Worm (Caenorhabditis elegans): ENCODE results near the gene Y55F3C.10.

Gene Y55F3C.10

DNA sequence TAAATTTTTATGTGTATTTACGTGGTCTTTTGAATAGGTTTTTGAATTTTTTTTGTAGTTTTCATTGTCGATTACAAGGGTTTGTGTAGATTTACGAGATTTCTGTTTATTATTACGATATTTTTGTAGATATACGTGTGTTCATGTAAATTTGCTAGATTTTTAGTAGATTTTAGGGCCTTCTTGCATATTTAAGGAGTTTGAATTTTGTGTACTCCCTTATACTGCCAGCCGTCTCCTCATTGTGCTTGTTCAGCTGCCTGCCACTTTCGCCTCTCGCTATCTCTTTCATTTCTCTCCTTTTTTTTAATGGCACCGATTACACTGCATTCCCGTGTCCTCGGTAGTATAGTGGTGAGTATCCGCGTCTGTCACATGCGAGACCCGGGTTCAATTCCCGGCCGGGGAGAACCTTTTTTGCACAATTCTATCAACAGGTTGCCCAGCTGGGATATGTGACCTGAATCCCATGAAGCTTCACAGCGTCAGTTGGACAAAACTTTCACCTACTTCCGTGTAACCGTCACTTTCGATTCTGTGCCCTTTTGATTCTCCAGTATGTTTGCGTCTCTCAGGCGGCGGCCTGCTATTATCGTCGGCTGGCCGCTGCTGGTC lies 36.4 kb downstream of the Y55F3C.10 start (continued):
- TF ChIP-seq aly-2 (tag; optimal IDR thresholded peaks at IDR 0.05) (no peak), rbr-2 (tag; optimal IDR thresholded peaks at IDR 0.05) (peak; percentile 79), R02D3.7 (tag; optimal IDR thresholded peaks at IDR 0.05) (peak; percentile 6), nhr-42 (GFP tag; IDR thresholded peaks at IDR 0.05) (peak; percentile 73; the same call in 1 of the 2 replicates), hif-1 (tag; optimal IDR thresholded peaks at IDR 0.05) (peak in 1 of 2 experiments; percentile 62), lin-38 (GFP tag; IDR thresholded peaks at IDR 0.05) (peak; percentile 80; the same call in 1 of the 2 replicates), ces-1 (GFP tag; optimal IDR thresholded peaks at IDR 0.05) (no peak), php-3 (GFP tag; IDR thresholded peaks at IDR 0.05) (peak; percentile 58), vab-7 (GFP tag; IDR thresholded peaks at IDR 0.05) (peak; percentile 81), zfp-2 (tag; optimal IDR thresholded peaks at IDR 0.05) (peak; percentile 19), ceh-32 (tag; optimal IDR thresholded peaks at IDR 0.05; ENCODE audit: poor library complexity) (no peak), dmd-6 (GFP tag; IDR thresholded peaks at IDR 0.05) (peak; percentile 71), Y48G9A.11 (GFP tag; IDR thresholded peaks at IDR 0.05) (peak; percentile 84), lin-29 (GFP tag; IDR thresholded peaks at IDR 0.05) (0 out of 2 replicates have a peak, but pooled peaks have one; percentile 35), tag-97 (GFP tag; IDR thresholded peaks at IDR 0.05) (no peak), madf-5 (GFP tag; IDR thresholded peaks at IDR 0.05) (peak; percentile 48 to 77; a peak in 1 of 4 replicates), lin-39 (tag; optimal IDR thresholded peaks at IDR 0.05) (no peak), mdt-29 (GFP tag; IDR thresholded peaks at IDR 0.05) (peak; percentile 52; the same call in 1 of the 2 replicates), T26A8.4 (GFP tag; IDR thresholded peaks at IDR 0.05) (no peak; the same call in 1 of the 2 replicates), nhr-48 (tag; optimal IDR thresholded peaks at IDR 0.05) (peak; percentile 33), F10B5.3 (tag; optimal IDR thresholded peaks at IDR 0.05) (peak; percentile 33), unc-39 (tag; optimal IDR thresholded peaks at IDR 0.05) (no peak), nhr-76 (tag; optimal IDR thresholded peaks at IDR 0.05) (no peak), unc-130 (GFP tag; optimal IDR thresholded peaks at IDR 0.05) (peak; percentile 68), dpl-1 (GFP tag; optimal IDR thresholded peaks at IDR 0.05) (peak; percentile 18), nhr-10 (tag; optimal IDR thresholded peaks at IDR 0.05) (no peak), duxl-1 (tag; optimal IDR thresholded peaks at IDR 0.05; ENCODE audit: poor library complexity) (peak; percentile 16), lin-15B (tag; optimal IDR thresholded peaks at IDR 0.05) (no peak), lsy-2 (tag; optimal IDR thresholded peaks at IDR 0.05) (no peak), daf-12 (tag; optimal IDR thresholded peaks at IDR 0.05) (no peak), mdl-1 (tag; optimal IDR thresholded peaks at IDR 0.05) (peak in 1 of 2 experiments; percentile 73), nhr-11 (tag; optimal IDR thresholded peaks at IDR 0.05) (peak; percentile 35), ceh-82 (tag; optimal IDR thresholded peaks at IDR 0.05) (no peak), mxl-2 (GFP tag; conservative IDR thresholded peaks at IDR 0.05) (0 out of 2 replicates have a peak, but pooled peaks have one; percentile 40), fos-1 (tag; optimal IDR thresholded peaks at IDR 0.05) (no peak), Y75B8A.6 (GFP tag; IDR thresholded peaks at IDR 0.05) (0 out of 2 replicates have a peak, but pooled peaks have one; percentile 75), nhr-237 (tag; optimal IDR thresholded peaks at IDR 0.05) (no peak), nhr-102 (tag; optimal IDR thresholded peaks at IDR 0.05) (no peak), nhr-77 (tag; optimal IDR thresholded peaks at IDR 0.05) (no peak), nhr-41 (GFP tag; IDR thresholded peaks at IDR 0.05) (peak; percentile 80; the same call in 1 of the 2 replicates), ama-1 (optimal IDR thresholded peaks at IDR 0.05) (no peak), jun-1 (tag; optimal IDR thresholded peaks at IDR 0.05) (no peak), nhr-25 (tag; optimal IDR thresholded peaks at IDR 0.05; ENCODE audit: borderline replicate concordance, insufficient read depth) (no peak), D1046.2 (GFP tag; IDR thresholded peaks at IDR 0.05) (peak; percentile 82; the same call in 1 of the 2 replicates), sdz-12 (GFP tag; optimal IDR thresholded peaks at IDR 0.05) (peak; percentile 73), ctbp-1 (GFP tag; IDR thresholded peaks at IDR 0.05) (peak; percentile 81), ceh-20 (GFP tag; IDR thresholded peaks at IDR 0.05) (peak; percentile 52; the same call in 1 of the 2 replicates), ztf-11 (tag; optimal IDR thresholded peaks at IDR 0.05) (no peak), zip-2 (tag; optimal IDR thresholded peaks at IDR 0.05) (no peak), spr-3 (GFP tag; optimal IDR thresholded peaks at IDR 0.05) (peak; percentile 65)

Measured in whole organism, L4 larva.